Worm (Caenorhabditis elegans) whole organism, L3 larva: ENCODE results near the gene H38K22.6.

Source experiments
- aly-2 ChIP-seq: fragments of 150-350 bp; optimal IDR thresholded peaks from 2 replicates; lab custom pipeline; 2014; ENCODE audit warnings: missing biosample characterization, missing genetic modification characterization
- ama-1 ChIP-seq: fragments of 150-350 bp; optimal IDR thresholded peaks from 2 replicates; lab custom pipeline; 2018
- egl-27 ChIP-seq: sonication (generic microtip); optimal IDR thresholded peaks from 4 replicates; lab custom pipeline; 2017; ENCODE audit warnings: missing biosample characterization, missing genetic modification reagents, missing genetic modification characterization
- egl-5 ChIP-seq: fragments of 150-350 bp; optimal IDR thresholded peaks from 2 replicates; lab custom pipeline; 2017; ENCODE audit warnings: missing biosample characterization, missing genetic modification reagents, missing genetic modification characterization, inconsistent platforms
- fkh-10 ChIP-seq: sonication (generic microtip); optimal IDR thresholded peaks from 2 replicates; lab custom pipeline; 2017; ENCODE audit warnings: missing biosample characterization, missing genetic modification reagents, missing genetic modification characterization
- lin-15B ChIP-seq: fragments of 150-350 bp; optimal IDR thresholded peaks from 2 replicates; lab custom pipeline; 2014; ENCODE audit warnings: missing biosample characterization, missing genetic modification characterization
- mdl-1 ChIP-seq: fragments of 150-350 bp; optimal IDR thresholded peaks from 2 replicates; lab custom pipeline; 2014; ENCODE audit warnings: missing biosample characterization, missing genetic modification characterization
- nhr-11 ChIP-seq: fragments of 150-350 bp; optimal IDR thresholded peaks from 2 replicates; lab custom pipeline; 2014; ENCODE audit warnings: missing biosample characterization, missing genetic modification characterization
- nhr-12 ChIP-seq: fragments of 150-350 bp; optimal IDR thresholded peaks from 2 replicates; lab custom pipeline; 2014; ENCODE audit warnings: missing biosample characterization, missing genetic modification characterization
- nhr-28 ChIP-seq: fragments of 150-350 bp; optimal IDR thresholded peaks from 2 replicates; lab custom pipeline; 2014; ENCODE audit warnings: missing biosample characterization, missing genetic modification characterization
- nhr-43 ChIP-seq: sonication (generic microtip); optimal IDR thresholded peaks from 2 replicates; lab custom pipeline; 2016; ENCODE audit warnings: mild to moderate bottlenecking, missing genetic modification characterization, missing compliant biosample characterization; ENCODE audit not compliant: poor library complexity, severe bottlenecking
- skn-1 ChIP-seq: fragments of 150-350 bp; optimal IDR thresholded peaks from 2 replicates; lab custom pipeline; 2014; ENCODE audit warnings: missing biosample characterization, missing genetic modification characterization
- tbx-2 ChIP-seq: sonication (generic microtip); optimal IDR thresholded peaks from 2 replicates; lab custom pipeline; 2016; ENCODE audit warnings: mild to moderate bottlenecking, missing genetic modification characterization, missing compliant biosample characterization
- unc-62 ChIP-seq: fragments of 150-350 bp; sonication (generic microtip); optimal IDR thresholded peaks from 4 replicates; lab custom pipeline; 2014; ENCODE audit warnings: missing biosample characterization, missing genetic modification reagents, missing genetic modification characterization

DNA sequence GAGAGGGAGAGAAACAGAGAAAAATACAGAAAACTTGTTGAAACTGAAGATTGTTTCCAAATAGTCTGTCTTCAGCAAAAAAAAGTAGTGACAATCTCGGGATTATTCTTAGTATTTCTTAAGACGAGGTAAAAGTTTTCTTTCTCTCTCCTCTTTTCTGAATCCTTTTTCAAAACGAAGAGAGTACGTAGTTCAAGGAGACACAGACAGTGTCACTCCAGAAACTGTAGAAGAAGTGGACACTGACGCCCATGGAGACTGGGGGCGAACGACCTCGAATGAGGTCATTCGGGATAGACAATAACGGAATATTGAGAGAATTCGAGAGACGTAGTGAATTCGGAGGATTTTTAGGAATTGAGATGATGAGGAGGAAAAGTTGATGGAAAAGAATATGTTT is 10.8 kb downstream of the H38K22.6 start, which contains the start of gene gly-6:
- no peak for TF ChIP-seq ama-1
- no peak for TF ChIP-seq aly-2 (tag; lab: Kevin White, UChicago)
- TF ChIP-seq nhr-12 (tag; lab: Kevin White, UChicago) = no peak
- no peak for TF ChIP-seq skn-1
- TF ChIP-seq nhr-11 (tag; lab: Kevin White, UChicago) = no peak
- no peak for TF ChIP-seq tbx-2 (tag; lab: Kevin White, UChicago)
- no peak for TF ChIP-seq fkh-10 (GFP tag; lab: Kevin White, UChicago)
- no peak for TF ChIP-seq unc-62 (GFP tag; lab: Kevin White, UChicago)
- no peak for TF ChIP-seq lin-15B (tag; lab: Kevin White, UChicago)
- TF ChIP-seq mdl-1 (tag; lab: Kevin White, UChicago) = no peak
- no peak for TF ChIP-seq egl-5 (tag; lab: Kevin White, UChicago)
- no peak for TF ChIP-seq nhr-28 (tag; lab: Kevin White, UChicago)
- TF ChIP-seq egl-27 (tag; lab: Kevin White, UChicago) = no peak
- TF ChIP-seq nhr-43 (tag; lab: Kevin White, UChicago) = no peak
